Fruit fly (Drosophila melanogaster): Measurements from ENCODE around the gene CG42300.
A peak's percentile ranks its signal among the peaks of the same experiment; 100 is the strongest.

The CG42300 gene

dm6 chrX:15602438-15602837 is 46.6 kb upstream of the CG42300 start (continued):
- no peak for TF ChIP-seq Sox102F (GFP tag; optimal IDR thresholded peaks at IDR 0.05)
- no peak for TF ChIP-seq Sox100B (GFP tag; optimal IDR thresholded peaks at IDR 0.05)
- TF ChIP-seq CG16863 (GFP tag; optimal IDR thresholded peaks at IDR 0.05) = no peak
- TF ChIP-seq sna (GFP tag; IDR thresholded peaks at IDR 0.05; ENCODE audit: partially characterized antibody) = no peak
- TF ChIP-seq CG34376 (GFP tag; optimal IDR thresholded peaks at IDR 0.05) = no peak
- TF ChIP-seq Chrac-16 (GFP tag; optimal IDR thresholded peaks at IDR 0.05) = no peak
- no peak for TF ChIP-seq her (GFP tag; optimal IDR thresholded peaks at IDR 0.05)
- TF ChIP-seq CG14965 (GFP tag; optimal IDR thresholded peaks at IDR 0.05; ENCODE audit: borderline replicate concordance) = no peak
- TF ChIP-seq tap (tag; optimal IDR thresholded peaks at IDR 0.05) = no peak
- TF ChIP-seq CG12744 (GFP tag; optimal IDR thresholded peaks at IDR 0.05) = no peak
- 0 out of 3 replicates have a peak, but pooled peaks have one; percentile 3 for TF ChIP-seq CG11456 (GFP tag; IDR thresholded peaks at IDR 0.05)
- TF ChIP-seq btn (GFP tag; optimal IDR thresholded peaks at IDR 0.05) = no peak
- no peak for TF ChIP-seq Ada2b (GFP tag; IDR thresholded peaks at IDR 0.05)
- no peak for TF ChIP-seq CG8281 (tag; optimal IDR thresholded peaks at IDR 0.05)
- 0 out of 2 replicates have a peak, but pooled peaks have one; percentile 21 for TF ChIP-seq sob (GFP tag; IDR thresholded peaks at IDR 0.05)
- TF ChIP-seq Sry-β (GFP tag; optimal IDR thresholded peaks at IDR 0.05) = no peak
- TF ChIP-seq Xrp1 (GFP tag; IDR thresholded peaks at IDR 0.05) = no peak
- no peak for TF ChIP-seq pb (GFP tag; optimal IDR thresholded peaks at IDR 0.05)
- no peak for TF ChIP-seq Nf-YC (tag; optimal IDR thresholded peaks at IDR 0.05)
- no peak for TF ChIP-seq Adf1 (GFP tag; IDR thresholded peaks at IDR 0.05)
- peak; percentile 11 for TF ChIP-seq CG3281 (GFP tag; optimal IDR thresholded peaks at IDR 0.05)
- TF ChIP-seq ken (GFP tag; IDR thresholded peaks at IDR 0.05) = no peak
- no peak for TF ChIP-seq cas (GFP tag; IDR thresholded peaks at IDR 0.05)
- 0 out of 3 replicates have a peak, but pooled peaks have one; percentile 52 for TF ChIP-seq ci (GFP tag; IDR thresholded peaks at IDR 0.05)
- no peak for TF ChIP-seq Nf-YA (GFP tag; IDR thresholded peaks at IDR 0.05)
- TF ChIP-seq otp (GFP tag; IDR thresholded peaks at IDR 0.05) = no peak
- TF ChIP-seq PHDP (tag; optimal IDR thresholded peaks at IDR 0.05) = peak; percentile 16
- TF ChIP-seq CG34224 (GFP tag; IDR thresholded peaks at IDR 0.05; ENCODE audit: partially characterized antibody) = no peak
- TF ChIP-seq ewg (GFP tag; optimal IDR thresholded peaks at IDR 0.05) = no peak
- no peak for TF ChIP-seq Mad (GFP tag; optimal IDR thresholded peaks at IDR 0.05)
- no peak for TF ChIP-seq sisA (GFP tag; IDR thresholded peaks at IDR 0.05)
- no peak for TF ChIP-seq CHES-1-like (GFP tag; optimal IDR thresholded peaks at IDR 0.05)
- no peak for TF ChIP-seq Abd-B (GFP tag; optimal IDR thresholded peaks at IDR 0.05)
- TF ChIP-seq bab2 (GFP tag; optimal IDR thresholded peaks at IDR 0.05) = no peak
- TF ChIP-seq slbo (GFP tag; IDR thresholded peaks at IDR 0.05) = no peak
- no peak for TF ChIP-seq emc (GFP tag; optimal IDR thresholded peaks at IDR 0.05)
- no peak for TF ChIP-seq CG18619 (GFP tag; optimal IDR thresholded peaks at IDR 0.05)
- TF ChIP-seq en (GFP tag; optimal IDR thresholded peaks at IDR 0.05) = no peak
- no peak for TF ChIP-seq Fer3 (tag; optimal IDR thresholded peaks at IDR 0.05)
- TF ChIP-seq hb (GFP tag; IDR thresholded peaks at IDR 0.05; ENCODE audit: partially characterized antibody) = no peak
- peak; percentile 38 for TF ChIP-seq caup (GFP tag; optimal IDR thresholded peaks at IDR 0.05; ENCODE audit: severe bottlenecking)
- TF ChIP-seq dati (GFP tag; IDR thresholded peaks at IDR 0.05) = no peak
- peak; percentile 29 for TF ChIP-seq Meics (GFP tag; optimal IDR thresholded peaks at IDR 0.05)
- TF ChIP-seq CG43689 (GFP tag; IDR thresholded peaks at IDR 0.05) = 0 out of 2 replicates have a peak, but pooled peaks have one; percentile 8
- no peak for TF ChIP-seq Dref (GFP tag; IDR thresholded peaks at IDR 0.05)
- peak; percentile 24 for TF ChIP-seq CG18599 (GFP tag; optimal IDR thresholded peaks at IDR 0.05)
- TF ChIP-seq fd64A (GFP tag; optimal IDR thresholded peaks at IDR 0.05) = no peak
- no peak for TF ChIP-seq CG10321 (GFP tag; IDR thresholded peaks at IDR 0.05)
- TF ChIP-seq CG6272 (GFP tag; IDR thresholded peaks at IDR 0.05) = no peak
- no peak for TF ChIP-seq cwo (GFP tag; optimal IDR thresholded peaks at IDR 0.05)
- TF ChIP-seq Stat92E (GFP tag; optimal IDR thresholded peaks at IDR 0.05) = no peak

Data from whole organism, embryonic.